Worm (Caenorhabditis elegans) whole organism, midembryonic: Measurements from ENCODE around the gene kup-1.

Experiments used
- T22C8.4 ChIP-seq: fragments of 200-800 bp; sonication (Bioruptor generic); IDR thresholded peaks from 2 replicates; pipeline ENCODE4 v1.3.6; 2022; ENCODE audit warnings: missing genetic modification characterization, missing compliant biosample characterization
- cog-1 ChIP-seq: sonication (generic microtip); optimal IDR thresholded peaks from 2 replicates; lab custom pipeline; 2016; ENCODE audit warnings: missing genetic modification characterization, missing compliant biosample characterization
- flt-1 ChIP-seq: fragments of 200-800 bp; sonication (Bioruptor generic); IDR thresholded peaks from 2 replicates; pipeline ENCODE4 v1.3.6; 2022; ENCODE audit warnings: missing genetic modification characterization, missing compliant biosample characterization
- klf-2 ChIP-seq: fragments of 200-800 bp; sonication (Bioruptor generic); conservative IDR thresholded peaks from 2 replicates; pipeline ENCODE4 v1.3.6; 2022; ENCODE audit warnings: missing genetic modification reagents, missing genetic modification characterization, missing compliant biosample characterization
- med-1 ChIP-seq: sonication (generic microtip); optimal IDR thresholded peaks from 2 replicates; lab custom pipeline; 2017; ENCODE audit warnings: missing genetic modification characterization, mild to moderate bottlenecking, missing compliant biosample characterization, antibody characterized with exemption, missing genetic modification reagents; ENCODE audit not compliant: insufficient read depth
- ref-1 ChIP-seq: fragments of 200-800 bp; sonication (Bioruptor generic); conservative IDR thresholded peaks from 2 replicates; pipeline ENCODE4 v1.3.6; 2022; ENCODE audit warnings: missing genetic modification reagents, missing genetic modification characterization, missing compliant biosample characterization
- tab-1 ChIP-seq: fragments of 200-800 bp; sonication (Bioruptor generic); IDR thresholded peaks from 2 replicates; pipeline ENCODE4 v1.3.6; 2022; ENCODE audit warnings: missing genetic modification characterization, missing compliant biosample characterization
- ztf-23 ChIP-seq: fragments of 200-800 bp; sonication (Bioruptor generic); IDR thresholded peaks from 2 replicates; pipeline ENCODE4 v1.3.6; 2022; ENCODE audit warnings: missing genetic modification reagents, missing genetic modification characterization, missing compliant biosample characterization
- ztf-29 ChIP-seq: fragments of 200-800 bp; sonication (Bioruptor generic); IDR thresholded peaks from 2 replicates; pipeline ENCODE4 v1.3.6; 2022; ENCODE audit warnings: missing genetic modification reagents, missing genetic modification characterization, missing compliant biosample characterization

kup-1 gene

ce11 chrV:12002866-12003485 lies 37.7 kb downstream of the kup-1 start, which contains the start of gene cpr-9:
cpr-9 (plus strand) TSS chrV:12003053.
- TF ChIP-seq cog-1 (tag; lab: Kevin White, UChicago) (no peak), ztf-23 (GFP tag; lab: Robert Waterston, UW) (no peak), flt-1 (GFP tag; lab: Robert Waterston, UW) (no peak), ref-1 (GFP tag; lab: Robert Waterston, UW) (no peak), tab-1 (GFP tag; lab: Robert Waterston, UW) (no peak), med-1 (GFP tag; lab: Kevin White, UChicago) (no peak), T22C8.4 (GFP tag; lab: Robert Waterston, UW) (no peak), ztf-29 (GFP tag; lab: Robert Waterston, UW) (no peak), klf-2 (GFP tag; lab: Robert Waterston, UW) (no peak)

DNA sequence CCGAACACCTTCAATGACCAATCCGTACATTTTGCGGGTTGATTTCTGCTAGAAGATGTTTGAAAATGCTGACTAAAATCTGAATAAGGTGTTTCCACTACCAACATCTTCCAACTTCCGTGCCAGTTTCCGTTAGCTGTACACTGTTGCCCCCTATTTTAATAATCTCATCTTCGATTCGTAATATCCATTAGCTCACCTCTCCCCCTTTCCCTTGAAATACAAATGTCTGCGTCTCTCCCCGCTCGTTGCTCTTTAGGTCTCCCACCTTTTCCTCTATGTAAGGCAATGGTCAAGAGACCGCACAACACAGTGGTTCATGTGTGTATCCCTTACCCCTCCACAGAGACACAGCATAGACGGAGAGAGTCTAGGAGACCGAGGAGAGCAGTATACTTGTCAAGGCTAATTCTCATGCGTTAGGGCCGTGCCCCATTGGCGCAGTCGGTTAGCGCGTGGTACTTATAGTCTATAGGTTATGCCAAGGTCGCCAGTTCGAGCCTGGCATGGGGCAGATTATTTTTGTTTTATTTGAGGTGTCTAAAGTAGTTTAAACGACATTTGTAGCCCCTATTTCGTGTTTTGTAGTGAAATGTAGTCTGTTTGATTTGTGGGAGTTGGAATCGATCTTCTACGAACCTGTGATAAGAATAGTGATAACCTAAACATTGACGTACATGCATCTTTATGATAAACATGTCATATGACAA lies 38.8 kb downstream of the kup-1 start, which contains the start of gene gcy-33:
Gene gcy-33, minus strand, starts transcription at position 51 of the 710 bp plus-strand sequence.
- TF ChIP-seq klf-2 (GFP tag; lab: Robert Waterston, UW): peak; percentile 97
- peak; percentile 97 for TF ChIP-seq ztf-29 (GFP tag; lab: Robert Waterston, UW)
- TF ChIP-seq med-1 (GFP tag; lab: Kevin White, UChicago): peak; percentile 88
- TF ChIP-seq cog-1 (tag; lab: Kevin White, UChicago): peak; percentile 85
- TF ChIP-seq T22C8.4 (GFP tag; lab: Robert Waterston, UW): peak; percentile 96
- TF ChIP-seq tab-1 (GFP tag; lab: Robert Waterston, UW): peak; percentile 99
- TF ChIP-seq flt-1 (GFP tag; lab: Robert Waterston, UW): peak; percentile 98
- TF ChIP-seq ref-1 (GFP tag; lab: Robert Waterston, UW): peak; percentile 97
- TF ChIP-seq ztf-23 (GFP tag; lab: Robert Waterston, UW): peak; percentile 97

- TF ChIP-seq med-1 (GFP tag; lab: Kevin White, UChicago): no peak
- TF ChIP-seq T22C8.4 (GFP tag; lab: Robert Waterston, UW): no peak
- no peak for TF ChIP-seq ztf-29 (GFP tag; lab: Robert Waterston, UW)
- TF ChIP-seq flt-1 (GFP tag; lab: Robert Waterston, UW): no peak
- TF ChIP-seq tab-1 (GFP tag; lab: Robert Waterston, UW): no peak
- TF ChIP-seq ref-1 (GFP tag; lab: Robert Waterston, UW): no peak
- TF ChIP-seq klf-2 (GFP tag; lab: Robert Waterston, UW): no peak
- no peak for TF ChIP-seq ztf-23 (GFP tag; lab: Robert Waterston, UW)
- no peak for TF ChIP-seq cog-1 (tag; lab: Kevin White, UChicago)
Measured at ce11 chrV:11997403-11997802, 43.3 kb downstream of the kup-1 start.

- TF ChIP-seq T22C8.4 (GFP tag; lab: Robert Waterston, UW) (no peak), flt-1 (GFP tag; lab: Robert Waterston, UW) (no peak), ztf-29 (GFP tag; lab: Robert Waterston, UW) (no peak), ref-1 (GFP tag; lab: Robert Waterston, UW) (no peak), ztf-23 (GFP tag; lab: Robert Waterston, UW) (no peak), cog-1 (tag; lab: Kevin White, UChicago) (no peak), med-1 (GFP tag; lab: Kevin White, UChicago) (no peak), klf-2 (GFP tag; lab: Robert Waterston, UW) (no peak), tab-1 (GFP tag; lab: Robert Waterston, UW) (no peak)
Measured at ce11 chrV:11995862-11996261, 44.8 kb downstream of the kup-1 start, which contains the start of gene C52E4.12. C52E4.12 (plus strand) TSS chrV:11996162.

DNA sequence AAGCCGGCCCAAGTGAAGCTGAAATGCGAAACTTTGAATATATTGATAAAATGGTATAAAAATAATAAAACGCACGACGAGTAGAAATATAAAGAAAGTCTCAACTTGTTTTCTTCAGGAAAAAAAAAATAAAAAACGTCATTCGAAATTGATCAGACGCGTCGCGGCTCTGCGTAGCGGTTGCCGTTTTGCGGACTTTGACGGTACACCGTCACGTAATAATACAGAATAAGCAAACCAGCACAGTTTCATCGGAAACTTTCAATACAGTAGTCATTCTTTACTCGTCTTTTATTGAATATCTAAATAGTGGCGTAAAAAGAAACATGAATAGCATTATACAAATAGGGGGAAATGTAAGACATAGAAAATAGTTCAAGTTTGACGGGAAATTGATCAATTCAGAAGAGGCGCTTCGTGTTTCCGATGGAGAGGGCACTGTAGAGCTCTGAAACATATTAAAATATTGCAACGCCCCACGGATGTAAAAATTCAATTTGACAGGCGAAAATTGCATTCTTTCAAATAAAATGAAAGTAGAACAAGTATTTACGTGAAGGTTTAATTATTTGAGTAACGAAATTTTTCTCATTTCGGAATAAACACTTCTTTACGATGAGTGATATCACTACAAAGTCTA lies 46.8 kb downstream of the kup-1 start, which contains the start of the genes cyl-1 and C52E4.7:
Gene cyl-1, minus strand, starts transcription at position 18 of the 640 bp plus-strand sequence.
Gene C52E4.7, plus strand, starts transcription at position 590 of the 640 bp plus-strand sequence.
- TF ChIP-seq med-1 (GFP tag; lab: Kevin White, UChicago) (no peak), flt-1 (GFP tag; lab: Robert Waterston, UW) (no peak), cog-1 (tag; lab: Kevin White, UChicago) (no peak), T22C8.4 (GFP tag; lab: Robert Waterston, UW) (no peak), klf-2 (GFP tag; lab: Robert Waterston, UW) (no peak), ztf-29 (GFP tag; lab: Robert Waterston, UW) (no peak), ref-1 (GFP tag; lab: Robert Waterston, UW) (no peak), ztf-23 (GFP tag; lab: Robert Waterston, UW) (no peak), tab-1 (GFP tag; lab: Robert Waterston, UW) (no peak)

- no peak for TF ChIP-seq ztf-29 (GFP tag; lab: Robert Waterston, UW)
Measured at ce11 chrV:11990511-11991127, 50.1 kb downstream of the kup-1 start.

DNA sequence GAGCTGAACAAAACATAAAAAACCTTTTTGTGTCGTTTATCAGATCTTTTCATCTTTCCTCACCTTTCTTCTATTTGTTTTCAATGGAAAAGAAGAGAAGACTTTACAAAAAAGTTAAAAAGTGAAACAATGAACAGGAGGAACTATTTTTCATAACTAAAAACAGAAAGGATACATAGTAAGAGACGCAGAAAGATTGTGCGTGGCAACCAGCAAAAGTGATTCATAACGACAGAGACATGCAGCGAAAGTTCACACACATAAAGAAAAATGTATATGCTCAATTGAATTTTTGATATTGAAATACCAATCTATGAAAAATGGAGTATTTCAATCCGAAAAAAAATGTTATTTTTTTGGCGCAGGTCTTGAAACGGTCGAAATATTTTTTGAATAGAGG lies 50.8 kb downstream of the kup-1 start:
- no peak for TF ChIP-seq ztf-29 (GFP tag; lab: Robert Waterston, UW)
- TF ChIP-seq tab-1 (GFP tag; lab: Robert Waterston, UW): no peak
- no peak for TF ChIP-seq med-1 (GFP tag; lab: Kevin White, UChicago)
- no peak for TF ChIP-seq T22C8.4 (GFP tag; lab: Robert Waterston, UW)
- no peak for TF ChIP-seq cog-1 (tag; lab: Kevin White, UChicago)
- TF ChIP-seq klf-2 (GFP tag; lab: Robert Waterston, UW): no peak
- no peak for TF ChIP-seq ztf-23 (GFP tag; lab: Robert Waterston, UW)
- no peak for TF ChIP-seq ref-1 (GFP tag; lab: Robert Waterston, UW)
- TF ChIP-seq flt-1 (GFP tag; lab: Robert Waterston, UW): no peak
